Worm (Caenorhabditis elegans) whole organism, L1 larva: ENCODE measurements around the gene gtf-2H1.

Experiments
- C04F5.9 ChIP-seq: sonication (generic microtip); optimal IDR thresholded peaks from 2 replicates; lab custom pipeline; 2016; ENCODE audit warnings: missing genetic modification characterization, missing compliant biosample characterization
- aha-1 ChIP-seq: fragments of 150-350 bp; optimal IDR thresholded peaks from 2 replicates; lab custom pipeline; 2014; ENCODE audit warnings: missing biosample characterization, missing genetic modification characterization
- aly-2 ChIP-seq: fragments of 150-350 bp; optimal IDR thresholded peaks from 2 replicates; lab custom pipeline; 2014; ENCODE audit warnings: missing biosample characterization, missing genetic modification characterization
- egl-13 ChIP-seq: sonication (generic microtip); optimal IDR thresholded peaks from 2 replicates; lab custom pipeline; 2016; ENCODE audit warnings: missing genotype, missing genetic modification reagents, missing genetic modification characterization, missing compliant biosample characterization
- elt-2 ChIP-seq: sonication (generic microtip); optimal IDR thresholded peaks from 2 replicates; lab custom pipeline; 2016; ENCODE audit warnings: missing genetic modification characterization, mild to moderate bottlenecking, inconsistent platforms, missing compliant biosample characterization, missing genetic modification reagents
- grh-1 ChIP-seq: fragments of 200-800 bp; sonication (Bioruptor generic); IDR thresholded peaks from 2 replicates; pipeline ENCODE4 v1.3.6; 2022; ENCODE audit warnings: missing genetic modification reagents, missing genetic modification characterization, missing compliant biosample characterization
- nhr-77 ChIP-seq: fragments of 150-350 bp; optimal IDR thresholded peaks from 2 replicates; lab custom pipeline; 2014; ENCODE audit warnings: missing biosample characterization, missing genetic modification characterization
- pqm-1 ChIP-seq: sonication (generic microtip); optimal IDR thresholded peaks from 3 replicates; lab custom pipeline; 2017; ENCODE audit warnings: missing biosample characterization, missing genetic modification characterization
- skn-1 ChIP-seq: fragments of 150-350 bp; optimal IDR thresholded peaks from 2 replicates; lab custom pipeline; 2014; ENCODE audit warnings: missing biosample characterization, missing genetic modification characterization
- sox-4 ChIP-seq: sonication (generic microtip); optimal IDR thresholded peaks from 2 replicates; lab custom pipeline; 2016; ENCODE audit warnings: missing genetic modification characterization, missing compliant biosample characterization
- unc-62 ChIP-seq: fragments of 150-350 bp; optimal IDR thresholded peaks from 2 replicates; lab custom pipeline; 2014; ENCODE audit warnings: missing biosample characterization, missing genetic modification reagents, missing genetic modification characterization
- unc-98 ChIP-seq: fragments of 200-800 bp; sonication (Bioruptor generic); IDR thresholded peaks from 2 replicates; pipeline ENCODE4 v1.3.6; 2022; ENCODE audit warnings: missing genetic modification characterization, missing compliant biosample characterization

DNA sequence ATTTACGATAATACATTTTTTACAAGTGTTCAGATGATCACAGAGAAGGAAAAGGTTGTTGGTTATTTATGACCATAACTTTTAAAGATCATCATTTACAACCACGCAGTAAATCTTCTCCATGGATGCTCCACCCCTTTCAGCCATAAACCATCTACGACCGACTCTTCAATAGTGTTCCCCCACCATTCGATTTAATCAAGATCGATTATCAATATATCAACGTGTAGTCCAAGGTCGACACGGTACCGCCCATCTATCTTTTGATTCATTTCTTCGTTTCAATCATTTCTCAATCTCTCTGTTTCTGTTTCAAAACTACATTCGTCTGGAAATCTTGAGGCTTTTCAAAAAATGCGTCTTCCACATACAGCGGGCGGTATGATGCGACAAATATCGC is 13.3 kb upstream of the gtf-2H1 start, which contains the start of gene aass-1:
- TF ChIP-seq unc-98 (GFP tag; lab: Robert Waterston, UW) (no peak), egl-13 (tag; lab: Kevin White, UChicago) (no peak), skn-1 (tag; lab: Kevin White, UChicago) (no peak), unc-62 (no peak), sox-4 (no peak), pqm-1 (no peak), nhr-77 (tag; lab: Kevin White, UChicago) (no peak), C04F5.9 (no peak), aha-1 (tag; lab: Kevin White, UChicago) (no peak), grh-1 (no peak), aly-2 (tag; lab: Kevin White, UChicago) (no peak), elt-2 (tag; lab: Kevin White, UChicago) (no peak)
